Fruit fly (Drosophila melanogaster): Measurements from ENCODE around the gene CG5746.

Gene CG5746

dm6 chr3R:24333182-24333808, 15.3 kb downstream of the CG5746 start, which contains the start of the genes Rrp5 and Dis3 (continued):
- TF ChIP-seq CG8924 (tag; optimal IDR thresholded peaks at IDR 0.05) (no peak), ato (GFP tag; IDR thresholded peaks at IDR 0.05; ENCODE audit: partially characterized antibody) (peak; percentile 7; the same call in 1 of the 2 replicates), nau (GFP tag; optimal IDR thresholded peaks at IDR 0.05) (no peak), Meics (GFP tag; optimal IDR thresholded peaks at IDR 0.05) (no peak), toy (GFP tag; IDR thresholded peaks at IDR 0.05) (0 out of 2 replicates have a peak, but pooled peaks have one; percentile 10), Med (GFP tag) (peak; percentile 92), Aef1 (GFP tag; IDR thresholded peaks at IDR 0.05) (no peak), Dek (tag; optimal IDR thresholded peaks at IDR 0.05) (no peak), NC2β (GFP tag; optimal IDR thresholded peaks at IDR 0.05) (peak; percentile 59), CG33213 (GFP tag; optimal IDR thresholded peaks at IDR 0.05) (no peak), CG8944 (GFP tag; optimal IDR thresholded peaks at IDR 0.05) (peak; percentile 22), dan (GFP tag; IDR thresholded peaks at IDR 0.05) (no peak), Ets65A (GFP tag) (peak; percentile 66), ash1 (GFP tag; optimal IDR thresholded peaks at IDR 0.05) (no peak), CG2678 (tag; optimal IDR thresholded peaks at IDR 0.05) (no peak), CG16863 (GFP tag; optimal IDR thresholded peaks at IDR 0.05) (no peak), CG10979 (tag; optimal IDR thresholded peaks at IDR 0.05) (peak; percentile 55), wdn (GFP tag; IDR thresholded peaks at IDR 0.05) (0 out of 2 replicates have a peak, but pooled peaks have one; percentile 38), Sox102F (GFP tag; optimal IDR thresholded peaks at IDR 0.05) (no peak), pita (GFP tag; optimal IDR thresholded peaks at IDR 0.05) (peak; percentile 69), CG12071 (GFP tag; optimal IDR thresholded peaks at IDR 0.05) (no peak), CG9609 (GFP tag; optimal IDR thresholded peaks at IDR 0.05) (peak; percentile 65), pb (GFP tag; optimal IDR thresholded peaks at IDR 0.05) (no peak), CG16815 (GFP tag; optimal IDR thresholded peaks at IDR 0.05) (no peak), CG31365 (tag; optimal IDR thresholded peaks at IDR 0.05) (no peak), chm (GFP tag; IDR thresholded peaks at IDR 0.05) (peak; percentile 44), bigmax (GFP tag; optimal IDR thresholded peaks at IDR 0.05) (peak; percentile 29), CG13624 (GFP tag; optimal IDR thresholded peaks at IDR 0.05) (peak; percentile 53), CG10959 (GFP tag; IDR thresholded peaks at IDR 0.05) (peak; percentile 18; the same call in 1 of the 2 replicates), gfzf (GFP tag; optimal IDR thresholded peaks at IDR 0.05) (peak; percentile 97), CG11696 (GFP tag; IDR thresholded peaks at IDR 0.05) (no peak), kni (GFP tag; optimal IDR thresholded peaks at IDR 0.05) (no peak), Optix (GFP tag; IDR thresholded peaks at IDR 0.05) (no peak), fd3F (GFP tag; optimal IDR thresholded peaks at IDR 0.05) (no peak), CG4820 (GFP tag; optimal IDR thresholded peaks at IDR 0.05) (no peak), zen2 (GFP tag; IDR thresholded peaks at IDR 0.05; ENCODE audit: partially characterized antibody) (no peak), bsh (GFP tag; optimal IDR thresholded peaks at IDR 0.05) (no peak), CG12942 (GFP tag; optimal IDR thresholded peaks at IDR 0.05) (no peak), ara (GFP tag; IDR thresholded peaks at IDR 0.05) (0 out of 2 replicates have a peak, but pooled peaks have one; percentile 50), tna (GFP tag; IDR thresholded peaks at IDR 0.05; ENCODE audit: partially characterized antibody) (no peak), CG5180 (GFP tag; optimal IDR thresholded peaks at IDR 0.05) (no peak), CG2120 (GFP tag; optimal IDR thresholded peaks at IDR 0.05) (no peak), Lhr (GFP tag; optimal IDR thresholded peaks at IDR 0.05) (no peak), CG18599 (GFP tag; optimal IDR thresholded peaks at IDR 0.05) (no peak), chinmo (GFP tag; IDR thresholded peaks at IDR 0.05; ENCODE audit: partially characterized antibody) (0 out of 4 replicates have a peak, but pooled peaks have one; percentile 30), Lpt (GFP tag; optimal IDR thresholded peaks at IDR 0.05) (no peak), Lim3 (GFP tag; IDR thresholded peaks at IDR 0.05) (no peak), ttk (GFP tag; IDR thresholded peaks at IDR 0.05) (peak; percentile 38; the same call in 1 of the 2 replicates), CG31388 (GFP tag; optimal IDR thresholded peaks at IDR 0.05) (no peak)
